Fruit fly (Drosophila melanogaster): ENCODE measurements around the gene CG1239.

Gene CG1239

DNA sequence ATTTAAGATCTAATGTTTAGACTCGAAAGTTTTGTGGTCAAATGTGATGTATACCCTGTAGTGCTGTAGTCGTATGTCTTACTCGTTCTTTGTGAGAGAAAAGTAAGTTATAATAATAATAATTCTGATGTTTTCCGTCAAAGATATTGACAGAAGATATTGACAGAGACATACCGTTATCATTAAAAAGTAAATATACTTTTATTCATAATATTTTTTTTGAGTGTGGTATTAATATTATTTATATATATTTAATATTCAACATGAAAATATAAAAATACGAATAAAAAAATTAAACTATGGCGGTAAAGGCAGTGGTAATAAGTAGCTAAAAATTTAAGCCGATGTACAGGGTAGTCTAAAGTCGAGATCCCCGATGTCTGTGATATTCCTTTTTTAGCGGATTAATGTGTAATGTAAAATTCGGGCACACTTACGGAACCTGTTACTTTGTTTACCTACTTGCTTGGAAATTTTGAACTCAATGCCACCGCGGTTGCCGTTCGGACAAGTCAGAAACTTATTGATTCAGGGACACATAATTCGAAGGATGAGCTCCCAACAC, 3.1 kb downstream of the CG1239 start, which contains the start of the genes CG2100 and CG1236 (continued):
- TF ChIP-seq Vsx1 (GFP tag; optimal IDR thresholded peaks at IDR 0.05) (no peak), chn (GFP tag; optimal IDR thresholded peaks at IDR 0.05) (peak; percentile 50), CG13424 (tag; optimal IDR thresholded peaks at IDR 0.05) (peak; percentile 88), Kr (GFP tag; optimal IDR thresholded peaks at IDR 0.05) (no peak), cg (GFP tag; optimal IDR thresholded peaks at IDR 0.05) (no peak), Bteb2 (GFP tag; optimal IDR thresholded peaks at IDR 0.05) (no peak), ab (GFP tag; optimal IDR thresholded peaks at IDR 0.05) (peak; percentile 62), MESR4 (GFP tag; optimal IDR thresholded peaks at IDR 0.05) (peak; percentile 59), Xrp1 (GFP tag; IDR thresholded peaks at IDR 0.05) (peak; percentile 83), Awh (GFP tag; IDR thresholded peaks at IDR 0.05) (peak; percentile 65), odd (GFP tag; optimal IDR thresholded peaks at IDR 0.05) (peak; percentile 88), CG10979 (tag; optimal IDR thresholded peaks at IDR 0.05) (peak; percentile 90), CG3726 (GFP tag; IDR thresholded peaks at IDR 0.05) (peak; percentile 73; the same call in 2 of the 3 replicates), CG6254 (GFP tag; optimal IDR thresholded peaks at IDR 0.05) (peak; percentile 77), crp (GFP tag; optimal IDR thresholded peaks at IDR 0.05) (peak in 1 of 2 experiments; percentile 35), Atf6 (GFP tag; IDR thresholded peaks at IDR 0.05) (peak; percentile 29; the same call in 1 of the 2 replicates), CG2202 (tag; optimal IDR thresholded peaks at IDR 0.05) (peak; percentile 38), CG2116 (GFP tag; optimal IDR thresholded peaks at IDR 0.05) (peak; percentile 69), crc (GFP tag; optimal IDR thresholded peaks at IDR 0.05) (no peak), wek (GFP tag; optimal IDR thresholded peaks at IDR 0.05) (peak; percentile 18), esg (GFP tag; conservative IDR thresholded peaks at IDR 0.05) (peak; percentile 80), fd64A (GFP tag; optimal IDR thresholded peaks at IDR 0.05) (no peak), toy (GFP tag; IDR thresholded peaks at IDR 0.05) (0 out of 2 replicates have a peak, but pooled peaks have one; percentile 39), NC2α (GFP tag; optimal IDR thresholded peaks at IDR 0.05) (no peak), vvl (GFP tag; IDR thresholded peaks at IDR 0.05) (peak; percentile 76; the same call in 1 of the 2 replicates), CG8944 (GFP tag; optimal IDR thresholded peaks at IDR 0.05) (peak; percentile 40), Doc3 (GFP tag; IDR thresholded peaks at IDR 0.05; ENCODE audit: partially characterized antibody) (no peak), CG1024 (GFP tag; IDR thresholded peaks at IDR 0.05) (peak; percentile 27; the same call in 1 of the 2 replicates), CG14860 (GFP tag; IDR thresholded peaks at IDR 0.05; ENCODE audit: partially characterized antibody) (no peak), CG17359 (tag; optimal IDR thresholded peaks at IDR 0.05) (peak; percentile 84), CrebB (tag; optimal IDR thresholded peaks at IDR 0.05) (peak; percentile 36), dimm (GFP tag; IDR thresholded peaks at IDR 0.05) (peak; percentile 43; the same call in 1 of the 2 replicates), CG8359 (GFP tag; optimal IDR thresholded peaks at IDR 0.05; ENCODE audit: borderline replicate concordance) (peak; percentile 63), HmgD (GFP tag; optimal IDR thresholded peaks at IDR 0.05) (no peak), CG4854 (GFP tag; optimal IDR thresholded peaks at IDR 0.05) (peak; percentile 9), CkIIα-i1 (GFP tag; IDR thresholded peaks at IDR 0.05) (no peak), Hmr (GFP tag; optimal IDR thresholded peaks at IDR 0.05) (peak; percentile 89), gcm (GFP tag; optimal IDR thresholded peaks at IDR 0.05) (peak; percentile 89), Rx (GFP tag; IDR thresholded peaks at IDR 0.05) (0 out of 2 replicates have a peak, but pooled peaks have one; percentile 49), CG1233 (GFP tag; optimal IDR thresholded peaks at IDR 0.05) (peak; percentile 85), btn (GFP tag; optimal IDR thresholded peaks at IDR 0.05) (peak; percentile 3), Fer2 (tag; optimal IDR thresholded peaks at IDR 0.05) (peak; percentile 61), fu2 (GFP tag; optimal IDR thresholded peaks at IDR 0.05) (no peak), CG1792 (GFP tag; optimal IDR thresholded peaks at IDR 0.05) (peak; percentile 7), ham (GFP tag; IDR thresholded peaks at IDR 0.05) (no peak), CG1647 (GFP tag; optimal IDR thresholded peaks at IDR 0.05) (peak; percentile 8), trem (tag; optimal IDR thresholded peaks at IDR 0.05) (peak; percentile 82), CG16779 (GFP tag; IDR thresholded peaks at IDR 0.05) (no peak), fd102C (GFP tag; optimal IDR thresholded peaks at IDR 0.05) (no peak), NC2β (GFP tag; optimal IDR thresholded peaks at IDR 0.05) (peak; percentile 30)
